Worm (Caenorhabditis elegans) whole organism, late embryonic: ENCODE results near the gene C49A9.9.

Experiments used
- C08G9.2 ChIP-seq: sonication (generic microtip); optimal IDR thresholded peaks from 2 replicates; lab custom pipeline; 2016; ENCODE audit warnings: mild to moderate bottlenecking, missing genetic modification characterization, moderate library complexity, missing compliant biosample characterization
- F13H6.1 ChIP-seq: sonication (generic microtip); optimal IDR thresholded peaks from 2 replicates; lab custom pipeline; 2016; ENCODE audit warnings: missing genetic modification characterization, missing compliant biosample characterization
- K09A11.1 ChIP-seq: sonication (generic microtip); optimal IDR thresholded peaks from 2 replicates; lab custom pipeline; 2017; ENCODE audit warnings: antibody characterized with exemption, mild to moderate bottlenecking, missing genetic modification characterization, missing compliant biosample characterization; ENCODE audit not compliant: insufficient read depth
- ama-1 ChIP-seq: fragments of 150-350 bp; optimal IDR thresholded peaks from 2 replicates; lab custom pipeline; 2014
- ceh-18 ChIP-seq: sonication (generic microtip); optimal IDR thresholded peaks from 2 replicates; lab custom pipeline; 2016; ENCODE audit warnings: missing genetic modification characterization, missing compliant biosample characterization
- ceh-19 ChIP-seq: fragments of 200-800 bp; sonication (Bioruptor generic); optimal IDR thresholded peaks from 2 replicates; lab custom pipeline; 2018; ENCODE audit warnings: mild to moderate bottlenecking, missing genetic modification characterization, missing compliant biosample characterization
- ceh-22 ChIP-seq: sonication (generic microtip); optimal IDR thresholded peaks from 2 replicates; lab custom pipeline; 2017; ENCODE audit warnings: missing biosample characterization, missing genetic modification characterization
- ceh-24 ChIP-seq: sonication (generic microtip); optimal IDR thresholded peaks from 2 replicates; lab custom pipeline; 2016; ENCODE audit warnings: mild to moderate bottlenecking, missing genetic modification characterization, missing compliant biosample characterization
- ceh-30 ChIP-seq: fragments of 150-350 bp; optimal IDR thresholded peaks from 2 replicates; lab custom pipeline; 2014; ENCODE audit warnings: missing biosample characterization, missing genetic modification characterization
- ceh-45 ChIP-seq: fragments of 200-800 bp; sonication (Bioruptor generic); IDR thresholded peaks from 2 replicates; pipeline ENCODE4 v1.3.6; 2022; ENCODE audit warnings: missing genetic modification reagents, missing genetic modification characterization, missing compliant biosample characterization
- ceh-6 ChIP-seq: fragments of 200-800 bp; sonication (Bioruptor generic); optimal IDR thresholded peaks from 2 replicates; lab custom pipeline; 2018; ENCODE audit warnings: mild to moderate bottlenecking, missing genetic modification characterization, missing compliant biosample characterization
- ceh-9 ChIP-seq: sonication (generic microtip); optimal IDR thresholded peaks from 2 replicates; lab custom pipeline; 2016; ENCODE audit warnings: mild to moderate bottlenecking, missing genetic modification characterization, inconsistent platforms, missing compliant biosample characterization
- che-1 ChIP-seq: sonication (generic microtip); optimal IDR thresholded peaks from 2 replicates; lab custom pipeline; 2016; ENCODE audit warnings: mild to moderate bottlenecking, missing genetic modification characterization, missing compliant biosample characterization
- dmd-4 ChIP-seq: sonication (generic microtip); optimal IDR thresholded peaks from 2 replicates; lab custom pipeline; 2016; ENCODE audit warnings: borderline replicate concordance, missing genetic modification characterization, missing compliant biosample characterization
- elt-2 ChIP-seq: sonication (generic microtip); optimal IDR thresholded peaks from 2 replicates; lab custom pipeline; 2016; ENCODE audit warnings: missing genetic modification reagents, missing genetic modification characterization, missing compliant biosample characterization
- elt-4 ChIP-seq: sonication (generic microtip); optimal IDR thresholded peaks from 2 replicates; lab custom pipeline; 2016; ENCODE audit warnings: missing genetic modification characterization, missing compliant biosample characterization
- eyg-1 ChIP-seq: sonication (generic microtip); optimal IDR thresholded peaks from 2 replicates; lab custom pipeline; 2016; ENCODE audit warnings: missing genotype, missing genetic modification characterization, missing compliant biosample characterization
- gmeb-2 ChIP-seq: sonication (generic microtip); optimal IDR thresholded peaks from 2 replicates; lab custom pipeline; 2016; ENCODE audit warnings: missing genetic modification characterization, inconsistent platforms, missing compliant biosample characterization
- lin-11 ChIP-seq: fragments of 200-800 bp; sonication (Bioruptor generic); optimal IDR thresholded peaks from 2 replicates; lab custom pipeline; 2018; ENCODE audit warnings: mild to moderate bottlenecking, missing genetic modification characterization, missing compliant biosample characterization
- nfya-1 ChIP-seq: sonication (generic microtip); optimal IDR thresholded peaks from 2 replicates; lab custom pipeline; 2017; ENCODE audit warnings: missing genetic modification characterization, mild to moderate bottlenecking, missing compliant biosample characterization, antibody characterized with exemption, moderate library complexity
- nhr-11 ChIP-seq: fragments of 150-350 bp; optimal IDR thresholded peaks from 2 replicates; lab custom pipeline; 2014; ENCODE audit warnings: missing biosample characterization, missing genetic modification characterization
- nhr-232 ChIP-seq: sonication (generic microtip); optimal IDR thresholded peaks from 2 replicates; lab custom pipeline; 2016; ENCODE audit warnings: missing genetic modification characterization, missing compliant biosample characterization
- pag-3 ChIP-seq: sonication (generic microtip); optimal IDR thresholded peaks from 2 replicates; lab custom pipeline; 2016; ENCODE audit warnings: missing compliant biosample characterization, missing genetic modification characterization, borderline replicate concordance
- pax-1 ChIP-seq: fragments of 150-350 bp; optimal IDR thresholded peaks from 2 replicates; lab custom pipeline; 2014; ENCODE audit warnings: missing biosample characterization, missing genetic modification characterization
- pha-2 ChIP-seq: sonication (generic microtip); optimal IDR thresholded peaks from 2 replicates; lab custom pipeline; 2017; ENCODE audit warnings: mild to moderate bottlenecking, missing genetic modification characterization, missing compliant biosample characterization
- pros-1 ChIP-seq: fragments of 150-350 bp; optimal IDR thresholded peaks from 2 replicates; lab custom pipeline; 2014; ENCODE audit warnings: missing biosample characterization, missing genetic modification reagents, missing genetic modification characterization
- rnt-1 ChIP-seq: sonication (generic microtip); optimal IDR thresholded peaks from 2 replicates; lab custom pipeline; 2016; ENCODE audit warnings: missing genetic modification characterization, missing compliant biosample characterization
- sdc-2 ChIP-seq: sonication (generic microtip); optimal IDR thresholded peaks from 2 replicates; lab custom pipeline; 2016; ENCODE audit warnings: missing genotype, missing genetic modification characterization, missing compliant biosample characterization
- sox-2 ChIP-seq: fragments of 200-800 bp; sonication (Bioruptor generic); IDR thresholded peaks from 2 replicates; pipeline ENCODE4 v1.3.6; 2022; ENCODE audit warnings: missing genetic modification reagents, missing genetic modification characterization, missing compliant biosample characterization
- sox-4 ChIP-seq: sonication (generic microtip); optimal IDR thresholded peaks from 2 replicates; lab custom pipeline; 2017; ENCODE audit warnings: mild to moderate bottlenecking, missing genetic modification characterization, inconsistent platforms, missing compliant biosample characterization
- syd-9 ChIP-seq: sonication (generic microtip); optimal IDR thresholded peaks from 2 replicates; lab custom pipeline; 2016; ENCODE audit warnings: mild to moderate bottlenecking, missing genetic modification characterization, moderate library complexity, missing compliant biosample characterization
- tbx-2 ChIP-seq: sonication (generic microtip); optimal IDR thresholded peaks from 2 replicates; lab custom pipeline; 2016; ENCODE audit warnings: missing genetic modification characterization, missing compliant biosample characterization
- ttx-3 ChIP-seq: sonication (generic microtip); optimal IDR thresholded peaks from 2 replicates; lab custom pipeline; 2016; ENCODE audit warnings: missing genetic modification reagents, missing genetic modification characterization, missing compliant biosample characterization
- unc-3 ChIP-seq, 2 experiments: fragments of 200-800 bp in 1 of 2; sonication (Bioruptor generic) in 1 of 2; sonication (generic microtip) in 1 of 2; conservative IDR thresholded peaks in 1 of 2; optimal IDR thresholded peaks in 1 of 2; 2 replicates each; pipeline versions ENCODE4 v1.3.6 to Lab custom; 2016 to 2022; ENCODE audit warnings: missing compliant biosample characterization in 2 of 2, missing genetic modification characterization in 2 of 2, missing genetic modification reagents in 1 of 2
- unc-55 ChIP-seq: sonication (generic microtip); optimal IDR thresholded peaks from 2 replicates; lab custom pipeline; 2017; ENCODE audit warnings: missing biosample characterization, missing genetic modification reagents, missing genetic modification characterization
- unc-86 ChIP-seq: sonication (generic microtip); optimal IDR thresholded peaks from 2 replicates; lab custom pipeline; 2016; ENCODE audit warnings: missing genetic modification characterization, missing compliant biosample characterization
- ztf-16 ChIP-seq: sonication (generic microtip); optimal IDR thresholded peaks from 2 replicates; lab custom pipeline; 2017; ENCODE audit warnings: missing genetic modification characterization, missing compliant biosample characterization

C49A9.9 gene

DNA sequence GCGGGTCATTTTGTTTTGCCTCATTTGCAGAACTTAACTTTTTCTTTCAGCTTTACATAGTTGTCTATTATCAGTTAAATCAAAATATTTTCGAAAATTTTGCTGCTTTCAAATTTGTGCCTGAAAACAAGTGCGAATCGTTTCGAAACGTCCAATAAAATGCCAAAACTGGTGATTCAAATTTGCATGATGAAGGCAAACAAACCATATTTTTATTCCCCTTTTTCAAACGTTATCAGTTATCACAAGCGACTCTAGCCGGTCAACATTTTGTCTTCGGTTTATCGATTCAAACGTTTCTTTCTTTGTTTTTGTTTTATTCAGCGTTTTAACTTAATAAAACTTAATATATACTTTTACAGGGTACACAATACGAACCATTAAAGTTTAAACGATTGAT lies 6.6 kb upstream of the C49A9.9 start, which contains the start of the genes ugt-24 and C49A9.6:
ugt-24 (minus strand) TSS at position 147 of the 400 bp plus-strand sequence.
C49A9.6 (plus strand) TSS at position 363 of the 400 bp plus-strand sequence.
- TF ChIP-seq ceh-6 (GFP tag; lab: Kevin White, UChicago) (no peak), sox-2 (no peak), tbx-2 (no peak), lin-11 (tag; lab: Kevin White, UChicago) (no peak), F13H6.1 (tag; lab: Kevin White, UChicago) (no peak), pha-2 (tag; lab: Kevin White, UChicago) (no peak), ceh-19 (GFP tag; lab: Kevin White, UChicago) (no peak), ceh-45 (GFP tag; lab: Robert Waterston, UW) (no peak), pag-3 (tag; lab: Kevin White, UChicago) (no peak), ceh-24 (no peak), elt-4 (no peak), unc-3 (GFP tag; conservative IDR thresholded peaks at IDR 0.05; lab: Robert Waterston, UW) (no peak), unc-3 (tag; optimal IDR thresholded peaks at IDR 0.05; lab: Kevin White, UChicago) (no peak), che-1 (tag; lab: Kevin White, UChicago) (no peak), syd-9 (tag; lab: Kevin White, UChicago) (no peak), ceh-22 (no peak), elt-2 (tag; lab: Kevin White, UChicago) (no peak)

DNA sequence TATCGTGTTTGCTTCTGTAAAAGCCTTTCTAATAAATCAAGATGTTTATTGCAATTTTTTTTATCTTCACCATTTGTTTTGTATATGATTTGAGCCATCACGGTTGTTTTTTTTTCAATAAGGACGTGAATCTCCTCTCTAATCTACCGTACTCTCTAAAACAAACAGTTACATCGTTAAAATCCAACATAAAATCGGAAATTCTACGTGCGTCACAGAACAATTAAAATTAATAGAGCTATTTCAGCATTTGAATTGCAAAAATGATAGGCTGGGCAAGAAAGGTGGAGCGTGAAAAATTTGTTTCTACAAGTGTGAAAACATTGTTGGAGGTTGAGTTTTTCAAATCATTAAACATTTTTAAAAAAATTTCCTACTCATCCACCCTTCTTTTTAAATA lies 3.8 kb upstream of the C49A9.9 start, which contains the start of gene C49A9.5:
C49A9.5 (plus strand) TSS at position 271 of the 400 bp plus-strand sequence.
- TF ChIP-seq ceh-30 (tag; lab: Kevin White, UChicago) (no peak), nhr-11 (tag; lab: Kevin White, UChicago) (no peak)

DNA sequence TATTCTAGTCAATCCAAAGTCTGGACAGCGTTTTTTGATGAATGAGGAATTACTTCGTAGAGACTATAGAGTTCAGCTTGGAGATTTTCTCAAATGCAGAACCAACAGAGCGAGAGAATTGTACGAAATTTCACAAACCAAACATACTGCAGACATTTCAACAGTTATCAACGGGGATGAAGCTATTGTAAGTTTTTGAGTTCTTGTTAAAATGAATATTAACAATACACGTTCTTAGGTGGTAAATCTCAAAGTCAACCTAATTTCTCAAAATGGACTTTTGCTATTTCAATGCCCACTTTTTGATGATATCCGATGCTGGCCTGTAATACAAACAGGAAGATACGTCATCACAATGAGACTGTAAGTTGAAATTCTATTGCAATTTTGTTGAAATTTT lies 331 bp downstream of the C49A9.9 start:
- no peak for TF ChIP-seq C08G9.2 (tag; lab: Kevin White, UChicago)
- no peak for TF ChIP-seq dmd-4 (tag; lab: Kevin White, UChicago)
- TF ChIP-seq ceh-22: no peak
- TF ChIP-seq che-1 (tag; lab: Kevin White, UChicago): no peak
- no peak for TF ChIP-seq pax-1
- TF ChIP-seq ttx-3 (tag; lab: Kevin White, UChicago): no peak
- TF ChIP-seq unc-55: no peak
- no peak for TF ChIP-seq ztf-16
- TF ChIP-seq rnt-1 (tag; lab: Kevin White, UChicago): no peak
- TF ChIP-seq pros-1 (tag; lab: Kevin White, UChicago): no peak
- no peak for TF ChIP-seq eyg-1 (tag; lab: Kevin White, UChicago)
- TF ChIP-seq nfya-1 (tag; lab: Kevin White, UChicago): no peak
- no peak for TF ChIP-seq nhr-232
- no peak for TF ChIP-seq ceh-9 (tag; lab: Kevin White, UChicago)

DNA sequence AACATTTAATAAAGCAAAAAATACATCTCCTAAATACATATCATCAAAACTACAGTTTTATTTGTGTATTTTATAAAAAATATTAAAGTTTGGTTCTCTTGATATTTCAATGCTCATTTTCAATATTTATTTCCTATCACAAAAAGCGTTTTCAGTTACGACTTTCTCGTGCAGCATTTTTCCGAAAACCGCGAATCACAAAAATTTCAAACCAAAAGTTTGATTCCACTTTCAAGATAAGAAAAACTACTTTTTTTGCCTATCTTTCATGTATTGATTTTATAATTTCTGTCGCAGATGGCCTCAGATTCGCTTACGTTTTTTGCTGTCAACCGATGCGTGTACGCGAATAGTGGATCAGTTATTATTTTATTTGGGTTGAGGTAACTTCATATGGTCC lies 2.3 kb downstream of the C49A9.9 start, which contains the start of gene C49A9.4:
C49A9.4 (plus strand) TSS at position 265 of the 400 bp plus-strand sequence.
- TF ChIP-seq sox-4 (tag; lab: Kevin White, UChicago) (no peak), ama-1 (lab: Kevin White, UChicago) (no peak), ceh-18 (no peak), rnt-1 (tag; lab: Kevin White, UChicago) (no peak), sdc-2 (tag; lab: Kevin White, UChicago) (no peak), nhr-232 (no peak), K09A11.1 (tag; lab: Kevin White, UChicago) (no peak), unc-86 (tag; lab: Kevin White, UChicago) (no peak), ceh-22 (no peak), gmeb-2 (tag; lab: Kevin White, UChicago) (no peak)
